Fruit fly (Drosophila melanogaster) whole organism, embryonic: Measurements from ENCODE around the gene CG12438.

Experiments
- ATbp ChIP-seq: fragments of 200-800 bp; sonication (Bioruptor generic); optimal IDR thresholded peaks from 2 replicates; lab custom pipeline; 2017; ENCODE audit warnings: missing biosample characterization, mild to moderate bottlenecking, missing genetic modification characterization, missing genetic modification reagents
- Bdp1 ChIP-seq: fragments of 200-800 bp; sonication (Bioruptor generic); optimal IDR thresholded peaks from 3 replicates; lab custom pipeline; 2016; ENCODE audit warnings: missing biosample characterization, missing genetic modification characterization
- C15 ChIP-seq: fragments of 200-800 bp; sonication (Bioruptor generic); IDR thresholded peaks from 3 replicates; pipeline ENCODE4 v1.3.6; 2022; ENCODE audit warnings: missing biosample characterization, missing genetic modification characterization
- CG10209 ChIP-seq: fragments of 200-800 bp; sonication (Bioruptor generic); optimal IDR thresholded peaks from 3 replicates; lab custom pipeline; 2017; ENCODE audit warnings: missing biosample characterization, mild to moderate bottlenecking, missing genetic modification characterization, missing genetic modification reagents
- CG12942 ChIP-seq: fragments of 200-800 bp; sonication (Bioruptor generic); optimal IDR thresholded peaks from 3 replicates; lab custom pipeline; 2016; ENCODE audit warnings: missing biosample characterization, missing genetic modification characterization
- CG13287 ChIP-seq: fragments of 200-800 bp; sonication (Bioruptor generic); IDR thresholded peaks from 2 replicates; pipeline ENCODE4 v1.3.6; 2022; ENCODE audit warnings: missing biosample characterization, missing genetic modification characterization; ENCODE audit not compliant: partially characterized antibody
- CG17186 ChIP-seq: fragments of 200-800 bp; sonication (Bioruptor generic); optimal IDR thresholded peaks from 3 replicates; lab custom pipeline; 2017; ENCODE audit warnings: missing biosample characterization, missing genetic modification reagents, missing genetic modification characterization
- CG17912 ChIP-seq: fragments of 200-800 bp; sonication (Bioruptor generic); optimal IDR thresholded peaks from 2 replicates; lab custom pipeline; 2018; ENCODE audit warnings: missing biosample characterization, mild to moderate bottlenecking, missing genetic modification characterization
- CG18011 ChIP-seq: fragments of 200-800 bp; sonication (Bioruptor generic); optimal IDR thresholded peaks from 2 replicates; lab custom pipeline; 2017; ENCODE audit warnings: missing biosample characterization, missing genetic modification characterization, mild to moderate bottlenecking, moderate library complexity, missing genotype
- CG2889 ChIP-seq: fragments of 200-800 bp; sonication (Bioruptor generic); IDR thresholded peaks from 3 replicates; pipeline ENCODE4 v1.3.6; 2022; ENCODE audit warnings: missing biosample characterization, missing genetic modification characterization
- CG3065 ChIP-seq: fragments of 200-800 bp; sonication (Bioruptor generic); optimal IDR thresholded peaks from 2 replicates; lab custom pipeline; 2016; ENCODE audit warnings: missing biosample characterization, missing genetic modification characterization
- CG32767 ChIP-seq: fragments of 200-800 bp; sonication (Bioruptor generic); IDR thresholded peaks from 2 replicates; pipeline ENCODE4 v1.3.6; 2022; ENCODE audit warnings: missing biosample characterization, missing genetic modification characterization
- CG32772 ChIP-seq: fragments of 200-800 bp; sonication (Bioruptor generic); IDR thresholded peaks from 2 replicates; pipeline ENCODE4 v1.3.6; 2022; ENCODE audit warnings: missing biosample characterization, missing genetic modification characterization
- CG34224 ChIP-seq: fragments of 200-800 bp; sonication (Bioruptor generic); IDR thresholded peaks from 3 replicates; pipeline ENCODE4 v1.3.6; 2022; ENCODE audit warnings: missing biosample characterization, missing genetic modification characterization; ENCODE audit not compliant: partially characterized antibody
- CG4820 ChIP-seq: fragments of 200-800 bp; sonication (Bioruptor generic); optimal IDR thresholded peaks from 3 replicates; lab custom pipeline; 2016; ENCODE audit warnings: missing biosample characterization, missing genetic modification characterization
- CG6654 ChIP-seq: fragments of 200-800 bp; sonication (Bioruptor generic); optimal IDR thresholded peaks from 2 replicates; lab custom pipeline; 2017; ENCODE audit warnings: missing biosample characterization, mild to moderate bottlenecking, missing genetic modification characterization
- CG6813 ChIP-seq: fragments of 200-800 bp; sonication (Bioruptor generic); optimal IDR thresholded peaks from 2 replicates; lab custom pipeline; 2017; ENCODE audit warnings: missing biosample characterization, missing genetic modification characterization, mild to moderate bottlenecking, moderate library complexity, missing genetic modification reagents
- CG6854 ChIP-seq: fragments of 200-800 bp; sonication (Bioruptor generic); optimal IDR thresholded peaks from 3 replicates; lab custom pipeline; 2017; ENCODE audit warnings: missing biosample characterization, mild to moderate bottlenecking, missing genetic modification characterization
- CG7786 ChIP-seq: fragments of 200-800 bp; sonication (Bioruptor generic); optimal IDR thresholded peaks from 2 replicates; lab custom pipeline; 2016; ENCODE audit warnings: missing biosample characterization, missing genetic modification characterization
- CG8290 ChIP-seq, 3 experiments: fragments of 200-800 bp; sonication (Bioruptor generic); optimal IDR thresholded peaks; 2 replicates each; lab custom pipeline; 2016 to 2019; ENCODE audit warnings: missing biosample characterization in 3 of 3, missing genetic modification characterization in 3 of 3, mild to moderate bottlenecking in 2 of 3, moderate library complexity in 1 of 3
- CoRest ChIP-seq: fragments of 200-800 bp; sonication (Bioruptor generic); optimal IDR thresholded peaks from 3 replicates; lab custom pipeline; 2018; ENCODE audit warnings: missing biosample characterization, mild to moderate bottlenecking, missing genetic modification characterization, moderate library complexity
- Hr3 ChIP-seq: fragments of 200-800 bp; sonication (Bioruptor generic); optimal IDR thresholded peaks from 3 replicates; lab custom pipeline; 2016; ENCODE audit warnings: missing biosample characterization, missing genetic modification characterization
- Jarid2 ChIP-seq: fragments of 200-800 bp; sonication (Bioruptor generic); optimal IDR thresholded peaks from 3 replicates; lab custom pipeline; 2017; ENCODE audit warnings: mild to moderate bottlenecking, missing biosample characterization, missing genetic modification reagents, missing genetic modification characterization
- NC2α ChIP-seq: fragments of 200-800 bp; sonication (Bioruptor generic); optimal IDR thresholded peaks from 2 replicates; lab custom pipeline; 2016; ENCODE audit warnings: missing biosample characterization, missing genetic modification characterization
- Sin3A ChIP-seq: fragments of >200 bp; optimal IDR thresholded peaks from 2 replicates; lab custom pipeline; 2018
- Sry-δ ChIP-seq: fragments of 200-800 bp; sonication (Bioruptor generic); optimal IDR thresholded peaks from 2 replicates; lab custom pipeline; 2016; ENCODE audit warnings: missing biosample characterization, missing genetic modification characterization
- Vsx1 ChIP-seq: fragments of 200-800 bp; sonication (Bioruptor generic); optimal IDR thresholded peaks from 2 replicates; lab custom pipeline; 2017; ENCODE audit warnings: missing biosample characterization, mild to moderate bottlenecking, missing genetic modification characterization, missing genetic modification reagents
- Xbp1 ChIP-seq: fragments of 200-800 bp; sonication (Bioruptor generic); optimal IDR thresholded peaks from 3 replicates; lab custom pipeline; 2016; ENCODE audit warnings: missing biosample characterization, mild to moderate bottlenecking, missing genetic modification characterization
- Xrp1 ChIP-seq: fragments of 200-800 bp; sonication (Bioruptor generic); IDR thresholded peaks from 2 replicates; pipeline ENCODE4 v1.3.6; 2022; ENCODE audit warnings: missing biosample characterization, missing genetic modification characterization
- aop ChIP-seq: fragments of 200-800 bp; sonication (Bioruptor generic); IDR thresholded peaks from 2 replicates; pipeline ENCODE4 v1.3.6; 2022; ENCODE audit warnings: missing biosample characterization, missing genetic modification characterization
- bbx ChIP-seq: fragments of 200-800 bp; sonication (Bioruptor generic); IDR thresholded peaks from 2 replicates; pipeline ENCODE4 v1.3.6; 2022; ENCODE audit warnings: missing biosample characterization, missing genetic modification characterization; ENCODE audit not compliant: partially characterized antibody
- bigmax ChIP-seq: fragments of 200-800 bp; sonication (Bioruptor generic); optimal IDR thresholded peaks from 2 replicates; lab custom pipeline; 2018; ENCODE audit warnings: missing biosample characterization, mild to moderate bottlenecking, missing genetic modification characterization
- cato ChIP-seq: fragments of 200-800 bp; sonication (Bioruptor generic); optimal IDR thresholded peaks from 2 replicates; lab custom pipeline; 2016; ENCODE audit warnings: missing biosample characterization, missing genetic modification characterization, borderline replicate concordance
- chinmo ChIP-seq: fragments of 200-800 bp; sonication (Bioruptor generic); IDR thresholded peaks from 4 replicates; pipeline ENCODE4 v1.3.6; 2022; ENCODE audit warnings: missing biosample characterization, missing genetic modification characterization; ENCODE audit not compliant: partially characterized antibody
- crol ChIP-seq: fragments of 200-800 bp; sonication (Bioruptor generic); IDR thresholded peaks from 2 replicates; pipeline ENCODE4 v1.3.6; 2022; ENCODE audit warnings: missing biosample characterization, missing genetic modification characterization
- cwo ChIP-seq: fragments of 200-800 bp; sonication (Bioruptor generic); optimal IDR thresholded peaks from 3 replicates; lab custom pipeline; 2017; ENCODE audit warnings: missing biosample characterization, missing genetic modification characterization, mild to moderate bottlenecking, moderate library complexity, missing genetic modification reagents
- dimm ChIP-seq: fragments of 200-800 bp; sonication (Bioruptor generic); IDR thresholded peaks from 2 replicates; pipeline ENCODE4 v1.3.6; 2022; ENCODE audit warnings: missing biosample characterization, missing genetic modification characterization
- emc ChIP-seq: fragments of 200-800 bp; sonication (Bioruptor generic); optimal IDR thresholded peaks from 2 replicates; lab custom pipeline; 2016; ENCODE audit warnings: missing biosample characterization, missing genetic modification characterization
- hbn ChIP-seq: fragments of 200-800 bp; sonication (Bioruptor generic); IDR thresholded peaks from 2 replicates; pipeline ENCODE4 v1.3.6; 2022; ENCODE audit warnings: missing biosample characterization, missing genetic modification characterization; ENCODE audit not compliant: partially characterized antibody
- jing ChIP-seq: fragments of 200-800 bp; sonication (Bioruptor generic); optimal IDR thresholded peaks from 2 replicates; lab custom pipeline; 2018; ENCODE audit warnings: missing biosample characterization, mild to moderate bottlenecking, missing genetic modification characterization
- nerfin-1 ChIP-seq: fragments of 200-800 bp; sonication (Bioruptor generic); optimal IDR thresholded peaks from 3 replicates; lab custom pipeline; 2019; ENCODE audit warnings: missing biosample characterization, mild to moderate bottlenecking, missing genetic modification characterization, moderate library complexity
- nerfin-2 ChIP-seq: fragments of 200-800 bp; sonication (Bioruptor generic); IDR thresholded peaks from 2 replicates; pipeline ENCODE4 v1.3.6; 2022; ENCODE audit warnings: missing biosample characterization, missing genetic modification characterization; ENCODE audit not compliant: partially characterized antibody
- nmo ChIP-seq: fragments of 200-800 bp; sonication (Bioruptor generic); optimal IDR thresholded peaks from 2 replicates; lab custom pipeline; 2018; ENCODE audit warnings: missing biosample characterization, mild to moderate bottlenecking, missing genetic modification characterization, moderate library complexity
- nom ChIP-seq: fragments of 200-800 bp; sonication (Bioruptor generic); optimal IDR thresholded peaks from 2 replicates; lab custom pipeline; 2017; ENCODE audit warnings: missing biosample characterization, missing genetic modification characterization, mild to moderate bottlenecking, moderate library complexity, missing genetic modification reagents
- ranshi ChIP-seq: fragments of 200-800 bp; sonication (Bioruptor generic); IDR thresholded peaks from 2 replicates; pipeline ENCODE4 v1.3.6; 2022; ENCODE audit warnings: missing biosample characterization, missing genetic modification characterization
- sima ChIP-seq: fragments of 200-800 bp; sonication (Bioruptor generic); optimal IDR thresholded peaks from 2 replicates; lab custom pipeline; 2016; ENCODE audit warnings: missing biosample characterization, missing genetic modification characterization
- ssp ChIP-seq: fragments of 200-800 bp; sonication (Bioruptor generic); IDR thresholded peaks from 2 replicates; pipeline ENCODE4 v1.3.6; 2022; ENCODE audit warnings: missing biosample characterization, missing genetic modification characterization
- stwl ChIP-seq: fragments of 200-800 bp; sonication (Bioruptor generic); optimal IDR thresholded peaks from 3 replicates; lab custom pipeline; 2018; ENCODE audit warnings: missing biosample characterization, mild to moderate bottlenecking, missing genetic modification characterization, moderate library complexity
- vvl ChIP-seq: fragments of 200-800 bp; sonication (Bioruptor generic); IDR thresholded peaks from 2 replicates; pipeline ENCODE4 v1.3.6; 2022; ENCODE audit warnings: missing biosample characterization, missing genetic modification characterization
- zen2 ChIP-seq: fragments of 200-800 bp; sonication (Bioruptor generic); IDR thresholded peaks from 3 replicates; pipeline ENCODE4 v1.3.6; 2022; ENCODE audit warnings: missing biosample characterization, missing genetic modification characterization; ENCODE audit not compliant: partially characterized antibody

The CG12438 gene

DNA sequence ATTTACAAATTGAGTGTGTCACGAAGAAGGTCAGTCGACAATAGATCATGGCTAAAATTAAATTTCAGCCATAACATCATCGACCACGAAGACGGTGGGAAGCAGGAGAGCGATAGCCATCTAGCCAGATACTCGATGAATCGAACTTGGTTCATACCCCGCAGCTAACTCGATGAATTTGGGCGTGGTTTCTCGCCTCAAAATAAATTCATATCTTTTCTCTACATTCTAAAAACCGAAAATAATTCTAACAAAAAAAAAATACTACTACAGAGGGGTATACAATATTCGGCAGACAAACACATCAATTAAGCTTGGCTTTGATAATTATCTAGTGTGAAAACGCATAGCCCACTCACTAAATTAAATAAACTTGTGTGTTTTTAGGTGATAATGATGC, 19.4 kb upstream of the CG12438 start (continued):
- TF ChIP-seq CG6654 (no peak), ranshi (GFP tag; lab: Robert Waterston, UW) (0 out of 2 replicates have a peak, but pooled peaks have one; percentile 14), crol (GFP tag; lab: Robert Waterston, UW) (no peak), aop (GFP tag; lab: Robert Waterston, UW) (no peak), zen2 (no peak), CG7786 (GFP tag; lab: Kevin White, UChicago) (no peak), CG32772 (GFP tag; lab: Robert Waterston, UW) (no peak), CG18011 (GFP tag; lab: Kevin White, UChicago) (no peak), ssp (GFP tag; lab: Robert Waterston, UW) (no peak), CoRest (no peak), CG32767 (GFP tag; lab: Robert Waterston, UW) (0 out of 2 replicates have a peak, but pooled peaks have one; percentile 23), bigmax (GFP tag; lab: Kevin White, UChicago) (no peak), hbn (GFP tag; lab: Robert Waterston, UW) (no peak), C15 (GFP tag; lab: Robert Waterston, UW) (no peak), nerfin-1 (tag; lab: Kevin White, UChicago) (no peak), Bdp1 (GFP tag; lab: Kevin White, UChicago) (no peak), NC2α (no peak), CG6854 (GFP tag; lab: Kevin White, UChicago) (no peak), CG13287 (GFP tag; lab: Robert Waterston, UW) (no peak), cato (GFP tag; lab: Kevin White, UChicago) (no peak), CG17912 (no peak), nmo (GFP tag; lab: Kevin White, UChicago) (peak; percentile 29), emc (GFP tag; lab: Kevin White, UChicago) (no peak), chinmo (GFP tag; lab: Robert Waterston, UW) (peak; percentile 57; the same call in 1 of the 4 replicates), CG4820 (GFP tag; lab: Kevin White, UChicago) (no peak), CG8290 (GFP tag; optimal IDR thresholded peaks at IDR 0.05; lab: Kevin White, UChicago) (no peak), CG8290 (tag; optimal IDR thresholded peaks at IDR 0.05; lab: Kevin White, UChicago) (no peak), Vsx1 (GFP tag; lab: Kevin White, UChicago) (no peak), Hr3 (GFP tag; lab: Kevin White, UChicago) (peak; percentile 2), Sin3A (lab: Kevin White, UChicago) (no peak), CG10209 (GFP tag; lab: Kevin White, UChicago) (no peak), nerfin-2 (GFP tag; lab: Robert Waterston, UW) (no peak), CG2889 (GFP tag; lab: Robert Waterston, UW) (no peak), bbx (GFP tag; lab: Robert Waterston, UW) (no peak), CG12942 (GFP tag; lab: Kevin White, UChicago) (no peak), vvl (peak; percentile 77), nom (GFP tag; lab: Kevin White, UChicago) (no peak), stwl (tag; lab: Kevin White, UChicago) (no peak), Jarid2 (no peak), Xbp1 (peak; percentile 2), Sry-δ (GFP tag; lab: Kevin White, UChicago) (no peak), CG17186 (no peak), jing (GFP tag; lab: Kevin White, UChicago) (no peak), CG34224 (GFP tag; lab: Robert Waterston, UW) (no peak), sima (GFP tag; lab: Kevin White, UChicago) (no peak), ATbp (GFP tag; lab: Kevin White, UChicago) (no peak), CG6813 (GFP tag; lab: Kevin White, UChicago) (no peak), cwo (peak; percentile 14), CG3065 (GFP tag; lab: Kevin White, UChicago) (no peak), dimm (no peak), Xrp1 (GFP tag; lab: Robert Waterston, UW) (no peak)
